Fruit fly (Drosophila melanogaster) whole organism, embryonic: Measurements from ENCODE around the gene CG2182.

Experiments
- CG9817 ChIP-seq: fragments of 200-800 bp; sonication (Bioruptor generic); optimal IDR thresholded peaks from 2 replicates; lab custom pipeline; 2018; ENCODE audit warnings: missing biosample characterization, mild to moderate bottlenecking, missing genetic modification characterization, moderate library complexity
- Dip3 ChIP-seq: fragments of 200-800 bp; sonication (Bioruptor generic); optimal IDR thresholded peaks from 3 replicates; lab custom pipeline; 2016; ENCODE audit warnings: missing biosample characterization, missing genetic modification characterization
- wor ChIP-seq: fragments of 200-800 bp; sonication (Bioruptor generic); IDR thresholded peaks from 2 replicates; pipeline ENCODE4 v1.3.6; 2022; ENCODE audit warnings: missing biosample characterization, missing genetic modification characterization

dm6 chr3R:5653887-5654286, 5.8 kb downstream of the CG2182 start:
- TF ChIP-seq CG9817 (tag; lab: Kevin White, UChicago), result no peak
- TF ChIP-seq wor (GFP tag; lab: Robert Waterston, UW), result no peak
- no peak for TF ChIP-seq Dip3
